Worm (Caenorhabditis elegans): ENCODE data around the gene aldo-2.

aldo-2 gene

DNA sequence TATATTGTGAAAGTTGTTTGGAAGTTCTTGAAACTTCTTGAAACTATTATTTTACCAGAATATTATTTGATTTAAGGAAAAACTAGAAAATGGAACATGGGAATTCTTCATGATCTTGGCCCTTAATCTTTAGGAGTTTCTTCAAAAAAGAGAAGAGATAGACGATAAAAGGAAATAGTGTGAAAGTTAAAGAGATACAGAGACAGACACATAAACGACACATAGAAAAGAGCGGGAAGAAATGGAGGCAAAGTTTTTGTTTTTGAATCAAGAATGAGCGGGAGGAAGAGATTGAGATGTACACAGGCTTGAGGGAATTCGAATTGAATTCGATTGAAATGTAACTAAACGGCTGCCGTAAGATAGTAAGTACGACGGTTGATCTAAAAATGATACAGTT, 21.0 kb upstream of the aldo-2 start:
- TF ChIP-seq efl-1 (GFP tag; optimal IDR thresholded peaks at IDR 0.05) (peak; percentile 30), madf-6 (GFP tag; IDR thresholded peaks at IDR 0.05) (no peak)

DNA sequence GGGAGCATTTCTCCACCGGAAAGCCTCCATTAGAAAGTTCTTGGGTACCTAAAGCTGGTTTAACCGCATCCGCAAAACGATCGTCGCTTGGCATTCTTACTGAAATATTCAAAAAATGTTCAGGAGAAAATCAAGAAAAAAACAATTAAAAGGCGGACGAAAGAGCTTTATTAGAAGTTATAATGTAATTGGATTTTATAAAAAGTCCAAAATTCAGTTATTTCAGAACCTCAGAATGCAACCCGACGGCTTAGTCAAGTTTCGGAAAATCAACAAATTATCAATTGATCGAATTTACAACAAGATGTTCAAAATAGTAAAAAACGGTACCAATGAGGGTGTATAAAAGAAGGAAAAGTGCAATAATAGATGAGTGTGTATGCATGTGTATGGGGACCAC, 19.5 kb upstream of the aldo-2 start, which contains the start of gene pxl-1:
Gene pxl-1 (minus strand): TSS at position 101 of the 400 bp plus-strand sequence.
- TF ChIP-seq ztf-26 (tag; optimal IDR thresholded peaks at IDR 0.05), result no peak
- TF ChIP-seq ceh-91 (GFP tag; IDR thresholded peaks at IDR 0.05), result no peak
- TF ChIP-seq D2030.7 (GFP tag; IDR thresholded peaks at IDR 0.05), result no peak
- TF ChIP-seq pha-4 (tag; optimal IDR thresholded peaks at IDR 0.05), result no peak

DNA sequence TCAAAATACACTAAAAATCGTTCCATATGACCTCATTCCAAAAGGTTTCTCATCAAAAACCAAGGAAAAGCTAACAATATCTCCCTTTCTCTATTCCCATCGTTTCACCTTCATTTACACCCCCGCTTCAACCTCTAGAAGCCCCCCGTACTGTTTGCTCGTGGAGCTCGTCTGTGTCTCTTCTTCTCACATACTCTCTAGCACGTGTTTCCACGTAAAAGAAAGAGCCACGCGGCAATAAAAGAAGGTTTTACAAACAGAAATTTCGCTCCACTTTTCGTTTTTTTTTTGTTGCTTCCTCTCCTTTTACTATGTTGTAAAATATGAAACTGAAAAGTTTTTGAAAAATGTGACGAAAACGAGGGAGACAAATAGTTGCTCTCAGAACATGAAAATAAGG, 16.5 kb upstream of the aldo-2 start:
- TF ChIP-seq pha-4 (tag; optimal IDR thresholded peaks at IDR 0.05), result peak; percentile 63
- TF ChIP-seq ztf-25 (GFP tag; IDR thresholded peaks at IDR 0.05), result no peak

DNA sequence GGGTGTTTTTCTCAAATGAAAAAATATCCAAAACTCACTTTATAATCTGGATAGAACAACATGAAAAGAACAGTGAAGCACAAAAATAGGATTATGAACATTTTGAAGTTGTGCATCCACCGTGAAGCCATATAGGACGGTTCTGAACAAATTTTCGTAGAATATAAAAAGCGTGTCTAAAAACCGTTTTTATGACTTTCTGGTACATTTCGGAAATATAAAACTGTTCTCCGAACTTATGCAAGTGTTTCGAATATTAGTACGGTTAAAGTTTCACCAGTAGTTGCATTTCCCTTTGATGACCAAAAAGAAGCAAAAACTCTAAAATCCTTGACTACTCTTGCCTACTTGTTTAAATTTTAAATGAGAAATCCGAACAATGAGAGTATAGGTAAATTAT, 12.2 kb upstream of the aldo-2 start, which contains the start of gene C28H8.8:
Gene C28H8.8 (minus strand): TSS at position 101 of the 400 bp plus-strand sequence.
- TF ChIP-seq lin-35 (GFP tag; optimal IDR thresholded peaks at IDR 0.05) (no peak), athp-1 (tag; optimal IDR thresholded peaks at IDR 0.05) (no peak), ZK185.1 (tag; optimal IDR thresholded peaks at IDR 0.05; ENCODE audit: poor library complexity, severe bottlenecking) (no peak), efl-1 (GFP tag; optimal IDR thresholded peaks at IDR 0.05) (no peak), F49E8.2 (tag; optimal IDR thresholded peaks at IDR 0.05; ENCODE audit: insufficient read depth) (no peak), ceh-58 (GFP tag; IDR thresholded peaks at IDR 0.05) (no peak), ceh-100 (GFP tag; IDR thresholded peaks at IDR 0.05) (no peak), hrde-1 (tag; optimal IDR thresholded peaks at IDR 0.05; ENCODE audit: borderline replicate concordance) (no peak), tbp1 (GFP tag; optimal IDR thresholded peaks at IDR 0.05) (no peak), B0019.2 (GFP tag; conservative IDR thresholded peaks at IDR 0.05) (no peak), hmg-20 (GFP tag; IDR thresholded peaks at IDR 0.05) (no peak), cebp-1 (GFP tag; IDR thresholded peaks at IDR 0.05) (no peak), cebp-1 (tag; optimal IDR thresholded peaks at IDR 0.05) (no peak), F37B4.10 (GFP tag; IDR thresholded peaks at IDR 0.05) (no peak), mel-28 (tag; optimal IDR thresholded peaks at IDR 0.05; ENCODE audit: borderline replicate concordance) (no peak), nhr-27 (tag; optimal IDR thresholded peaks at IDR 0.05) (no peak), Y95B8A.8 (GFP tag; IDR thresholded peaks at IDR 0.05) (no peak)

DNA sequence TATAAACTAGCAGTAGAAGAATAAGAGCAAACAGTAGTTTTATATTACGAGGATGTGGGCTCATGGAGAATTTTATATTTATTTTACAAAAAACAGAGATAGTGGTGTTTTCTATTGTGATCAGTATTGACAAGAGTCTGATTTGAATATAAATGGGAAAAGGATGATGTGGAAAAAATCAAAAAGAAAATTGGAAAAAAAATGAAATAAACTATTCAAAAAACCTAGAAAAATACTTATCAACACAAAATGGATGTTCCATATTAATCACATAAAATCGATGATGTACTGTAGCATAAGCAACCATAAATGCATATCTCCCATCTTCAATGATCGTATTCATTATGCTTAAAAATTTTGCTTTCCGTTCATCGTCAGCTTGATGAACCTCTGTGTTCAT, 10.5 kb upstream of the aldo-2 start, which contains the start of gene C28H8.7:
Gene C28H8.7 (minus strand): TSS at position 101 of the 400 bp plus-strand sequence.
- no peak for TF ChIP-seq dox-1 (GFP tag; IDR thresholded peaks at IDR 0.05)
- TF ChIP-seq hlh-12 (tag; optimal IDR thresholded peaks at IDR 0.05), result no peak
- no peak for TF ChIP-seq zfh-2 (GFP tag; conservative IDR thresholded peaks at IDR 0.05)
- TF ChIP-seq lsl-1 (GFP tag; optimal IDR thresholded peaks at IDR 0.05), result no peak
- no peak for TF ChIP-seq madf-8 (GFP tag; conservative IDR thresholded peaks at IDR 0.05)
- no peak for TF ChIP-seq ets-4 (GFP tag; optimal IDR thresholded peaks at IDR 0.05)
- no peak for TF ChIP-seq snpc-1.3 (tag; optimal IDR thresholded peaks at IDR 0.05; ENCODE audit: insufficient read depth)

DNA sequence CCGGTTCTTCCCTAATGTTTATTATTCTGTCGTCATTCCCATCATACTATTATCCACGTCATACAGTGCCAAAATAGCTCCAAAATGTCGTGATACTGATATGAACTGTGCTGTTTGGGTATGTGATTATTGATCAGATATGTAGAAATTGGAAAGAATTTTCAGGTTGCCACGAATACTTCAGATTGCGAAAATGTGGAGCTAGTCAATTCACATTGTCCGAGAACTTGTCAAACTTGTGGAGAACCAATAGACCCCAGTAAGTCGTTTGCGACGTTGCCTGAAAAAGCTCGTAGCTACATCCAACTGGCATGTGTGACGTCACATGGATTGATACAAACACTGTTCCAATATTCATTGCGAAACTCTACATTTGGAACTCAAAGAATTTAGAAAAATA, 8.0 kb upstream of the aldo-2 start:
- no peak for TF ChIP-seq akir-1 (GFP tag; optimal IDR thresholded peaks at IDR 0.05)
- no peak for TF ChIP-seq ceh-100 (GFP tag; IDR thresholded peaks at IDR 0.05)
- TF ChIP-seq F57C9.4 (tag; optimal IDR thresholded peaks at IDR 0.05), result no peak
- TF ChIP-seq lsy-27 (tag; optimal IDR thresholded peaks at IDR 0.05; ENCODE audit: borderline replicate concordance, insufficient read depth), result no peak

Measured in whole organism, young adult.